Worm (Caenorhabditis elegans) whole organism, L3 larva: Measurements from ENCODE around the gene clec-20.

Experiments used
- fkh-2 ChIP-seq: fragments of 150-350 bp; optimal IDR thresholded peaks from 2 replicates; lab custom pipeline; 2014; ENCODE audit warnings: missing biosample characterization, missing genetic modification reagents, missing genetic modification characterization
- tbx-2 ChIP-seq: sonication (generic microtip); optimal IDR thresholded peaks from 2 replicates; lab custom pipeline; 2016; ENCODE audit warnings: mild to moderate bottlenecking, missing genetic modification characterization, missing compliant biosample characterization

ce11 chrII:1624572-1624971, 29.5 kb upstream of the clec-20 start, which contains the start of gene fbxa-160:
- TF ChIP-seq fkh-2 (tag; lab: Kevin White, UChicago), result no peak
- no peak for TF ChIP-seq tbx-2 (tag; lab: Kevin White, UChicago)
